Worm (Caenorhabditis elegans): ENCODE measurements around the gene Y22D7AL.9.

Y22D7AL.9 gene

ce11 chrIII:1634270-1634669 is 20.4 kb upstream of the Y22D7AL.9 start, which contains the start of gene Y22D7AL.11:
Y22D7AL.11 (minus strand) TSS chrIII:1634370.
- TF ChIP-seq jun-1 (tag; optimal IDR thresholded peaks at IDR 0.05) (no peak), lsy-12 (tag; optimal IDR thresholded peaks at IDR 0.05) (no peak), nhr-67 (tag; optimal IDR thresholded peaks at IDR 0.05) (no peak), ZK546.5 (tag; optimal IDR thresholded peaks at IDR 0.05) (no peak), nhr-28 (tag; optimal IDR thresholded peaks at IDR 0.05) (no peak), ceh-9 (tag; optimal IDR thresholded peaks at IDR 0.05) (no peak), elt-1 (tag; optimal IDR thresholded peaks at IDR 0.05) (no peak), nfya-1 (tag; optimal IDR thresholded peaks at IDR 0.05; ENCODE audit: insufficient read depth) (no peak), ama-1 (optimal IDR thresholded peaks at IDR 0.05) (no peak), hmg-11 (tag; optimal IDR thresholded peaks at IDR 0.05) (no peak), R02D3.7 (tag; optimal IDR thresholded peaks at IDR 0.05) (no peak), egl-27 (tag; optimal IDR thresholded peaks at IDR 0.05) (no peak), nhr-77 (tag; optimal IDR thresholded peaks at IDR 0.05) (no peak), daf-12 (tag; optimal IDR thresholded peaks at IDR 0.05) (no peak), skn-1 (tag; optimal IDR thresholded peaks at IDR 0.05) (no peak)

- TF ChIP-seq lin-15B (tag; optimal IDR thresholded peaks at IDR 0.05) (no peak), ceh-28 (tag; optimal IDR thresholded peaks at IDR 0.05) (no peak), R02D3.7 (tag; optimal IDR thresholded peaks at IDR 0.05) (no peak), tbx-2 (tag; optimal IDR thresholded peaks at IDR 0.05) (no peak), sea-2 (GFP tag; optimal IDR thresholded peaks at IDR 0.05) (no peak), nhr-25 (tag; optimal IDR thresholded peaks at IDR 0.05) (no peak), snpc-4 (tag; optimal IDR thresholded peaks at IDR 0.05) (no peak), aly-2 (tag; optimal IDR thresholded peaks at IDR 0.05) (no peak), ceh-16 (tag; optimal IDR thresholded peaks at IDR 0.05) (no peak), unc-39 (tag; optimal IDR thresholded peaks at IDR 0.05) (no peak)
These were observed 12.7 kb upstream of the Y22D7AL.9 start, which contains the start of gene Y22D7AL.4 for ce11 chrIII:1626524-1626923. Y22D7AL.4 (plus strand) TSS chrIII:1626632.

ce11 chrIII:1625660-1626275 is 11.9 kb upstream of the Y22D7AL.9 start:
- no peak for TF ChIP-seq skn-1 (tag; optimal IDR thresholded peaks at IDR 0.05)
- TF ChIP-seq lin-15B (tag; optimal IDR thresholded peaks at IDR 0.05), result no peak
- TF ChIP-seq fos-1 (tag; optimal IDR thresholded peaks at IDR 0.05), result no peak
- TF ChIP-seq nhr-23 (tag; optimal IDR thresholded peaks at IDR 0.05), result no peak
- no peak for TF ChIP-seq fkh-2 (tag; optimal IDR thresholded peaks at IDR 0.05)
- TF ChIP-seq ceh-28 (tag; optimal IDR thresholded peaks at IDR 0.05), result no peak

- TF ChIP-seq nhr-77 (tag; optimal IDR thresholded peaks at IDR 0.05), result no peak
- peak; percentile 39 for TF ChIP-seq pqm-1 (tag; optimal IDR thresholded peaks at IDR 0.05)
- peak; percentile 14 for TF ChIP-seq ceh-28 (tag; optimal IDR thresholded peaks at IDR 0.05)
- TF ChIP-seq nfya-1 (tag; optimal IDR thresholded peaks at IDR 0.05; ENCODE audit: insufficient read depth), result peak; percentile 41
- TF ChIP-seq daf-12 (tag; optimal IDR thresholded peaks at IDR 0.05), result no peak
- no peak for TF ChIP-seq nhr-67 (tag; optimal IDR thresholded peaks at IDR 0.05)
- TF ChIP-seq ztf-4 (tag; optimal IDR thresholded peaks at IDR 0.05), result no peak
- no peak for TF ChIP-seq nhr-25 (tag; optimal IDR thresholded peaks at IDR 0.05)
- TF ChIP-seq elt-2 (tag; optimal IDR thresholded peaks at IDR 0.05), result peak; percentile 74
- TF ChIP-seq egl-5 (tag; optimal IDR thresholded peaks at IDR 0.05), result no peak
- no peak for TF ChIP-seq elt-3 (tag; optimal IDR thresholded peaks at IDR 0.05)
These were observed 8.5 kb upstream of the Y22D7AL.9 start for ce11 chrIII:1622329-1622728.

ce11 chrIII:1621330-1621729 is 7.5 kb upstream of the Y22D7AL.9 start:
- TF ChIP-seq lin-15B (tag; optimal IDR thresholded peaks at IDR 0.05) (no peak), ama-1 (optimal IDR thresholded peaks at IDR 0.05) (peak; percentile 15)

ce11 chrIII:1619890-1620289 is 6.1 kb upstream of the Y22D7AL.9 start:
- TF ChIP-seq sea-2 (GFP tag; optimal IDR thresholded peaks at IDR 0.05) (no peak), egl-27 (tag; optimal IDR thresholded peaks at IDR 0.05) (no peak), zag-1 (tag; optimal IDR thresholded peaks at IDR 0.05) (no peak), nhr-12 (tag; optimal IDR thresholded peaks at IDR 0.05) (no peak), lin-15B (tag; optimal IDR thresholded peaks at IDR 0.05) (no peak), ceh-16 (tag; optimal IDR thresholded peaks at IDR 0.05) (no peak), ztf-11 (tag; optimal IDR thresholded peaks at IDR 0.05) (no peak), tbx-2 (tag; optimal IDR thresholded peaks at IDR 0.05) (no peak), jun-1 (tag; optimal IDR thresholded peaks at IDR 0.05) (no peak), ceh-82 (tag; optimal IDR thresholded peaks at IDR 0.05) (no peak), nfya-1 (tag; optimal IDR thresholded peaks at IDR 0.05; ENCODE audit: insufficient read depth) (no peak), nhr-77 (tag; optimal IDR thresholded peaks at IDR 0.05) (no peak), lin-39 (tag; optimal IDR thresholded peaks at IDR 0.05) (no peak)
